Fruit fly (Drosophila melanogaster) Kc167 (cell line): ENCODE measurements around the gene CG14551.

Experiments
- Myc ChIP-seq: fragments of >200 bp; optimal IDR thresholded peaks from 2 replicates; lab custom pipeline; 2017; ENCODE audit warnings: missing external identifiers
- h ChIP-seq: fragments of >200 bp; optimal IDR thresholded peaks from 3 replicates; lab custom pipeline; 2018; ENCODE audit warnings: missing external identifiers
- psq ChIP-seq: fragments of >200 bp; optimal IDR thresholded peaks from 2 replicates; lab custom pipeline; 2017; ENCODE audit warnings: missing external identifiers

DNA sequence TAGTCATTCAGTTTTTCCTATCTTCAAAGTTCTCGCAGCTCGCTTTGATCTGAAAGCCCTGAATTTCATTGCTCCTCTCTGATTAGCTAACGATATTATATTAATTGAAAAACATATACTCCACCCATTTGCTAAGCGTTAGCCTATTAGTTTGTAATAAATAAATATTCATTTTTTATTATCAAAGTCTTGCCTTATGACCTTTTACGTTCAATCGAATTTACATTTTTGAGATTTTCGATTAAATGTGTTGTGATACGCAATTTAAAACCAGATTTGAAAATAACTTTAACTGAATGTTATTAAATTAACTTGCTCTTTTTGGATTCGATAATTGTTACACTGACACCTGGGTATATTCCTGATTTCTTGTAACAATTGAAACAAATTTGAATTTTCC is at the start of gene CG14551:
- no peak for TF ChIP-seq psq (lab: Kevin White, UChicago)
- TF ChIP-seq Myc, result no peak
- TF ChIP-seq h (lab: Kevin White, UChicago), result no peak
